Worm (Caenorhabditis elegans): ENCODE measurements around the gene faxc-1.

The faxc-1 gene

DNA sequence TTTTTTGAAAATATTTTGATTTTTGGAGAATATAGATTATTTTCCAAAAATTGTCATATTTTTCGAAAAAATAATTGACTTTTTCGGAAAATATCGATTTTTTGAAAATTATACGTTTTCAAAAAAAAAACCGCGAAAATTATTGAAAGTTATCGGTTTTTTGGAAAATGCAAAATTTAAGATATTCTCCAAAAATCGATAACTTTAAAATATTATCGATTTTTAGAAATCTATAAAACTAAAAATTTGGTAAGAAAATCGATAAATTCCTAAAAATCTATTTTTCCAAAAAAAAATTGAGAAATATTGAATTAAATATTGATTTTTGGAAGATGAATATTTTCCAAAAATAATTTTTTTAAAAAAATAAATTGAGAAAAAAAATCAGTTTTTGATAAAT, 6.9 kb upstream of the faxc-1 start:
- TF ChIP-seq W03F9.2 (tag; optimal IDR thresholded peaks at IDR 0.05) (no peak), dao-5 (tag; optimal IDR thresholded peaks at IDR 0.05) (no peak), him-1 (tag; optimal IDR thresholded peaks at IDR 0.05) (no peak)

DNA sequence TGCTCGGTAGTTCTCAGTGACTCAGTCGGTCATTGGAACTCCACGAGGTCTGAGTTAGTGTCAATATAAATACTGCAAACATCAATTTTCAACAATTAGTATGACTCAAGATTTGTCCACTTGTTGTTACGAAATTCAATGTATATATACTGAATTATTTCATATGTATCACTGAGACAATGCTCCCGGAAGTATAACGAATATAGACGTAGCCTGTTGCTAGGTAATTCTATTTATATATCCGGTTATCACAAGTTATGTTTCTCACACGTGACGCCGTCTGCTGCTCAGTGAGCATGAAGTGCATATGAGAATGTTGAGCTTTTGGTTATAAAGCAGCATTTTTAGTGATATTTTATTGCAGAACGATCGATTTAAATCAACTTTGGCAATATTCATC, 3.5 kb upstream of the faxc-1 start:
- no peak for TF ChIP-seq W03F9.2 (tag; optimal IDR thresholded peaks at IDR 0.05)
- TF ChIP-seq dao-5 (tag; optimal IDR thresholded peaks at IDR 0.05) = no peak
- TF ChIP-seq him-1 (tag; optimal IDR thresholded peaks at IDR 0.05) = no peak

DNA sequence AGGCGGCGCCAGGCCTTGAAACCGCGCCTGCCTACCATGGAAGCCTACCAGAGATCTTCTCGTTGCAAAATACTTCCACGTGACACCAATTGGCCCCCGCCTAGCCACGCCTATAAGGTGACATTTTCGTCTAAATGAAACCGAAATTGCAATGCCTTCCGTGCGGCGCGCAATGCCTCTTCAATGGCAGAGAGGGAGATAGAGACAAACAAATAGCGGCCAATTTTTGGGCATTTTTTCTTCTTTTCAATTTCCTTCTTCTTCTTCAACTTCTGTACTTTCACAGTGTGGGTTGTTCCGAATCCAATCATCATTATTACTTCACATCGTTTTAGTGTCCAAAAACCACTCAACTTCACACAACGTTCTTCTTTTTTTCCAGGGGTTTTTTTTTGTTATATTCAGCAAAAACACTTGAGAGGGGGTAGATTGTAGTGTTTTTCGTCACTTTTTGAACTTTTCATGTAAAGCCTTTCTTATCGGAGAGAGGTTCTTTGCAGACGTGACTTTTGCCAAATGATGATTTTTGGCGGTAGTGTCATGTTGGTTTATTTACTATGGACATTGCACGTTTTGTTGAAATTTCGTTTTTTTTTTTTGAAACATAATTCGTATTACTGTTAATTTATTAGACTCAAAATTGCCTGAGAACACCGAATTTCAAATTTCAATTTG, 2.7 kb upstream of the faxc-1 start:
- TF ChIP-seq him-1 (tag; optimal IDR thresholded peaks at IDR 0.05) (no peak), dao-5 (tag; optimal IDR thresholded peaks at IDR 0.05) (no peak), W03F9.2 (tag; optimal IDR thresholded peaks at IDR 0.05) (no peak)

DNA sequence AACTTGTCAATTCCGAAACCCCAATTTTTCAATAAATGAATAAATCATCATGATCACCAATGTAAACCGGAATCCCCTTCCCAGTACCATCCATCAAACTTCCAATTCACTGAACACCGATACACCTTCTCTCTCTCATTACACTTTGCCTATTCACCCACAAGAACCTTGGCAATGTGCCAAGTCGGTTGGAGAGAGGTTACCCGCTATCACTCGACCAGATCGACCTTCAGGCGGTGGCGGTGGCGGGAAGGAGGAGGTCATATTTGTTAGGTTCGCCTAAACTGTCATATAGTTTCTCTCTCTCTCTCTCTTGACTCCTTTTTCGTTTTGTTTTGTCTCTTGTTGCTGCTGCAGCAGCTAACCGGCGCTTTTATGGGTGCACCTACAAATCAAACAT, 1.4 kb upstream of the faxc-1 start:
- no peak for TF ChIP-seq W03F9.2 (tag; optimal IDR thresholded peaks at IDR 0.05)
- TF ChIP-seq dao-5 (tag; optimal IDR thresholded peaks at IDR 0.05) = no peak
- no peak for TF ChIP-seq him-1 (tag; optimal IDR thresholded peaks at IDR 0.05)

DNA sequence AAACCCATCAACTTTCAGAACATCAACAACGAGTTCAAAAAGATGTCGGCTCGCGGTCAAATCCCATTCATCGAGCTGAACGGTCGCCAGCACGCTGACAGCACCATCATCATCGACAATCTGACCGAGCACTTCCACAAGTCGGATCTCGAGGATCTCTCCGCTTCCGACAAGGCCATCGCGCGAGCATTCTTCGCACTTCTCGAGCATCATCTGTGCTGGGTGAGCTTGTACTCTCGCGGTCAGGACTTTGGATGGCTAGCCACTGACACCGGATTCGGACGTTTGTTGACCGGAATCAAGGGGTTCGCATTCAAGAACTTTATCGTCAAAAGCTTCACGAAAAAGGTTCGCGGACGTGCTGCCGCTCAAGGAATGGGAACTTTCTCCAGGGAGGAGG, 855 bp downstream of the faxc-1 start:
- TF ChIP-seq dao-5 (tag; optimal IDR thresholded peaks at IDR 0.05) (no peak), him-1 (tag; optimal IDR thresholded peaks at IDR 0.05) (no peak), W03F9.2 (tag; optimal IDR thresholded peaks at IDR 0.05) (no peak)

DNA sequence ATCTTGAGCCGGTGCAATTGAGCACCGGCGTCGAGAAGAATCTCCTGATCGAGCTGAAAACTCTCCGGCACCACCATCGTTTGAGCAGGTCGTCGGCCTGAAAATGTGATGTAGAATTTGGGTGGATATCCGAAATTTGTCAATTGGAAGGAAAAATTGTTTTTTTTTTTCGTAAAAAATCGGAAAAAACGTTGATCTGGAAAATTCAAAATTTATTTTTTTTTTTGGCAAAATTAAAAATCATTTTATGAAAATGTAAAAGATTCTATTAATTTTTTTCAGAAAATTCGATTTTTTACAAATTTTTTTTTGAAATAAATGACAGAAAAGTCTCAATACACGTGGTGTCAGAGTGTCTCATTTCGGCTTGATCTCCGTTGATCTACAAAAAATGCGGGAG, 2.2 kb downstream of the faxc-1 start, which contains the start of gene tric-1B.1:
tric-1B.1 (minus strand) TSS at position 101 of the 400 bp plus-strand sequence.
- TF ChIP-seq W03F9.2 (tag; optimal IDR thresholded peaks at IDR 0.05) = no peak
- TF ChIP-seq him-1 (tag; optimal IDR thresholded peaks at IDR 0.05) = no peak
- TF ChIP-seq dao-5 (tag; optimal IDR thresholded peaks at IDR 0.05) = no peak

DNA sequence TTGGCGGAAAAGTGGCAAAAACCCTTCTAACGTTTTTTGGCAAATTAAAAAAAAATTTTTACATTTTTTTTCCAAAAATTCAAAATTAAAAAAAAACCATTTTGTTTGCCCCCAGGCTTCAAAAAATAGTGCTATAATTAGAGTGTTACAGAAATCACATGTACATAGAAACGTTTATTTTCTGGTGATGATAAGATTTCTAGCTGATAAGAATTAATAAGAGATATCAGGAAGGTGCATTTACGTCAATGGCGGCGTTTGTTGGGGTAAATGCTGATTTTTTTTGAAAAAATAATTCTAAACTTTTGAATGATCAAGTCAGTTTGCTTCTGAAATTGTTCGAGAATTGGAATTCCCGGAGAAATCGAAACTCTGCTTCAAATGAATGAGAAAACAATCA, 2.8 kb downstream of the faxc-1 start:
- TF ChIP-seq W03F9.2 (tag; optimal IDR thresholded peaks at IDR 0.05) (no peak), dao-5 (tag; optimal IDR thresholded peaks at IDR 0.05) (no peak), him-1 (tag; optimal IDR thresholded peaks at IDR 0.05) (no peak)

DNA sequence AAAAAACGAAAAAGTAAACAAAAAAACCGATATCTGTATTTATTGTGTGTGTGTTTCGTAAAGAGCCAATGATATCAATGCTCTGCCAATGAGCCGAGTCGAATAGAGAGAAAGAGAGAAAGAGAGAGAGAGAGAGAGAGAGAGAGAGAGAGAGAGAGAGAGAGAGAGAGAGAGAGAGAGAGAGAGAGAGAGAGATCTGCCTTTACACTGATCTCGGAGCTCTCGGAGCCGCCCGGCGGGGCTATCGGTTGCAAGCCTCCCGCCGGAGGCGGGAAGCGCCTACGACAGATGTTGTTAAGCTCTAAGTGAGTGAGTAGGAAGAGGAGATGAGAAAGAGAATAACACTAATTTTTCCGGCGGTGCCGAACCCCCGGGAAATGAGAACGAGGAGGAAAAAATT, 4.9 kb downstream of the faxc-1 start:
- no peak for TF ChIP-seq him-1 (tag; optimal IDR thresholded peaks at IDR 0.05)

DNA sequence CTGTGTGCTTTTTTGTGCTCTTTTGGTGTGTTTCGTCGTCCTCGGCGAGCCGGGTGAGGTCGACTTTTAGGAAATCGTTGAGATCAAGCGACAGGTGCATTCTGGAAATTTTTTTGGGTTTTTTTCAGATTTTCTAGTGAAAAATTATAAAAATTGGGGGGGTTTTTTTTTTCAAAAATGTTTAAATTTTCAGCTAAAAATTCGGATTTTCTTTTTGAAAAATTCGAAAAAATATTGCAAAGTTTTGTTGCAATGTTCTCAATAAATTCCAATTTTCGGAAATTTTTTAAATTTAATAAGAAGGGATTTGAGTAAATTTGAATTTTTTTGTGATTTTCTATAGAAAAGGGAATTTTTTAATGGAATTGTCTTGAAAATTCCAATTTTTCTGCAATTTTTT, 11.0 kb downstream of the faxc-1 start, which contains the start of gene Y57A10A.27:
Y57A10A.27 (minus strand) TSS at position 101 of the 400 bp plus-strand sequence.
- no peak for TF ChIP-seq him-1 (tag; optimal IDR thresholded peaks at IDR 0.05)
- TF ChIP-seq W03F9.2 (tag; optimal IDR thresholded peaks at IDR 0.05) = no peak
- no peak for TF ChIP-seq dao-5 (tag; optimal IDR thresholded peaks at IDR 0.05)

DNA sequence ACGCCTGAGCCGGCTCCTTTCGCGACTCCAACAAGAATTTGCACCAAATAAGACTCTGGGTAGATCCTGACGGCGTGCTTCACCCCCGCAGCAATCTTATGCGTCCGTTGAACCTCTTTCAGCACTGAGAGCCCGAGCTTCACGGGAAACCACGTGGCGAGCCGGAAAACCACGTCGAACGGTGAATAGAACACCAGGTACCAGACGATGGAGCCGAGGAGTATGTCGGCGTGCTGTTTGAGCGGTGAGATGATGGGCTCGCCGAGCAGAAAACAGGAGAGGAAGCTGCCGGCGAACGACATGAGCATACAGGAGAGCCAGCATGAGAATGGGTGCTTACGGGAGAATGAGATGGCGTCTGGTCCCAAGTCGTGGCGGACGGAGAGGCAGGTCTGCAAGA, 14.6 kb downstream of the faxc-1 start:
- TF ChIP-seq dao-5 (tag; optimal IDR thresholded peaks at IDR 0.05) (no peak), him-1 (tag; optimal IDR thresholded peaks at IDR 0.05) (no peak), W03F9.2 (tag; optimal IDR thresholded peaks at IDR 0.05) (no peak)

DNA sequence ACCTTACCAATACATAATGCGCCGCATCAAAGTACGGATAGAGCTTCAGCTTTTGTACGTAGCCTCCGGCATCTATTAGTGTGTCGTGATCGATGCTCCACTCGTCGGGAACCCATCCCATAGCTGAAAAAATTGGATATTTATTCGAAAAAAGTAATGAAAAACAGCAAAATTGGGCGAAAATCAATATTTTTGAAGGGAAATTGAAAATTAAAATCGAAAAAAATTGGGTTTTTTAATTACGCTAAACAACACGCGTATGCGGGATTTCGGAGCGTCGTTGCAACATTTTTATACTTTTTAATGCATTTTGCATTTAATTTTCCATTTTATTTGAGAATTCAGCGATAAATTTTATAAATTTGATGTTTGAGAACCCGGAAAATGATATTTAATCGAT, 15.3 kb downstream of the faxc-1 start, which contains the start of the genes tric-1B.2 and Y57A10A.29:
tric-1B.2 (minus strand) TSS at position 129 of the 400 bp plus-strand sequence.
Y57A10A.29 (plus strand) TSS at position 303 of the 400 bp plus-strand sequence.
- TF ChIP-seq him-1 (tag; optimal IDR thresholded peaks at IDR 0.05) (no peak), W03F9.2 (tag; optimal IDR thresholded peaks at IDR 0.05) (no peak), dao-5 (tag; optimal IDR thresholded peaks at IDR 0.05) (no peak)

DNA sequence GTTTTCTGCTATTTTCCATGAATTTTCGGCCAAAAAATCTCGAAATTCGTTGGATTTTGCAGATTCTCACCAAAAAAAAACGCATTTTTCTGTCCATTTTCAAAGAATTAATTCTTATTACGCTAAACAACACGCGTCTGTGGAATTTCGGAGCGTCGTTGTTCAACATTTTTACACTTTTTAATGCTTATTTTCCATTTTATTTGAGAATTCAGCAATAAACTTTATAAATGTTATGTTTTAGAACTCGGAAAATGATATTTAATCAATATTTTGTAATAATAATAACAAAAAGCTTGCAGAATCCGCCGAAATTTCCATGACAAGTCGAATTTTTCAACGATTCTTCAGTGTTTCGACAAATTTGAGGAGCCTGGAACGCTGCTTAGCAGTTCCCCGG, 16.4 kb downstream of the faxc-1 start, which contains the start of gene ife-5:
ife-5 (plus strand) TSS at position 301 of the 400 bp plus-strand sequence.
- no peak for TF ChIP-seq W03F9.2 (tag; optimal IDR thresholded peaks at IDR 0.05)
- no peak for TF ChIP-seq dao-5 (tag; optimal IDR thresholded peaks at IDR 0.05)
- no peak for TF ChIP-seq him-1 (tag; optimal IDR thresholded peaks at IDR 0.05)

DNA sequence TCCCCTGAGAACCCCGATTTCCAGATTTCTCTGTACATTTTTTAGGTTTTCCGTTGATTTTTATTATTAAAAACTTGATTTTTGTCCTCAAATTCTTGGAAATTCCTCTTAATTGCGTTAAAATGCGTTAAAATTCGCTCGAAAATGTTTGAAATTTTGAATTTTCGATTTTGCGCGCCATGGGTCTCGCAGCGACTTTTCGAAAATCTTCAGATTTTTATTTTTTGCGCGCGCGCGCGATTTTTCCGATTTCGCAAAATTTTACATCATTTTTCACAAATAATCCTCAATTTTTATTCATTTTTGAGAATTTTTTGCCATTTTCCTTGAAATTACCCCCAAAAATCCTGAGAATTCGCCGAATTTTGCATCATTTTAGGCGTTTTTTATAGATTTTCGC, 20.1 kb downstream of the faxc-1 start:
- TF ChIP-seq him-1 (tag; optimal IDR thresholded peaks at IDR 0.05) (no peak), W03F9.2 (tag; optimal IDR thresholded peaks at IDR 0.05) (no peak), dao-5 (tag; optimal IDR thresholded peaks at IDR 0.05) (no peak)

DNA sequence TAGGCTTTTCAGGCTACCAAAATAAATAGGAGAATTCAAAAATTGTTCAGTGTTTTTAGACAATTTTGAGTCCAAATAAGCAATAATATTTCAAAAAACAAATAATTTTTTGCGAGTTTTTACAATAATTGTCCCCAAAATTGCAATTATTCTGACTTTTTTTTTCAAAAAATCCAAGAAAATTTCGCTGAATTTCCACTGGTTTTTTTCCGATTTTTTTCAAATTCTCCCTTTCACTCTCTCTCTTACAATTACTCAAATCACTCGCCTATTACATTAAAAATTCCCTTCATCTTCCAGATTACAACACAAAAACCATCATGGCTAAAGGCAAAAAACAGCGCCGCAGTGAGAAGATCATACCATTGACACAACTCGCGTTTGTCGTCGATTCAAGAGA, 25.1 kb downstream of the faxc-1 start, which contains the start of gene Y57A10A.31:
Y57A10A.31 (plus strand) TSS at position 301 of the 400 bp plus-strand sequence.
- TF ChIP-seq him-1 (tag; optimal IDR thresholded peaks at IDR 0.05) = no peak
- no peak for TF ChIP-seq dao-5 (tag; optimal IDR thresholded peaks at IDR 0.05)
- TF ChIP-seq W03F9.2 (tag; optimal IDR thresholded peaks at IDR 0.05) = no peak

DNA sequence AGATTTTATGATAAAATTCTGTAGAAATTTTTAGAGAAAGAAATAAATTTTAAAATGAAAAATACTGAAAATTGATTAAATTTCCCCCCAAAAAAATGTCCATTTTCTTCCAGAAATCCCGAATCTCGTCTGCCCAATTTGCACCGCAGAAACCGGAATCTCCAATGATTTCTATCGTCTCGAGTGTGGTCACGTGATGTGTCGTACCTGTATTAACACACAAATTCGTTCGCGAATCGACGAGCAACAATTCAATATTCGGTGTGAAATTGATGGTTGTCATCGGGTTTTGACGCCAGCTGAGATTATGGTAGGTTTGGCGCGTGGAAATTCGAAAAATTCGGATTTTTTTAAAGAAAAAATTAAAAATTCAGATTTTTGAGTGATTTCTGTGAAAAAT, 32.6 kb downstream of the faxc-1 start:
- TF ChIP-seq W03F9.2 (tag; optimal IDR thresholded peaks at IDR 0.05) (no peak), dao-5 (tag; optimal IDR thresholded peaks at IDR 0.05) (no peak), him-1 (tag; optimal IDR thresholded peaks at IDR 0.05) (no peak)
